Worm (Caenorhabditis elegans) whole organism, young adult: Measurements from ENCODE around the gene Y39B6A.3.

Source experiments
- B0019.2 ChIP-seq: fragments of 200-800 bp; sonication (Bioruptor generic); conservative IDR thresholded peaks from 2 replicates; pipeline ENCODE4 v1.3.6; 2022; ENCODE audit warnings: missing genetic modification reagents, missing genetic modification characterization, missing compliant biosample characterization
- B0336.3 ChIP-seq: fragments of 200-800 bp; sonication (Bioruptor generic); IDR thresholded peaks from 2 replicates; pipeline ENCODE4 v1.3.6; 2022; ENCODE audit warnings: missing genetic modification characterization, missing compliant biosample characterization
- C06A6.2 ChIP-seq: fragments of 200-800 bp; sonication (Bioruptor generic); conservative IDR thresholded peaks from 2 replicates; pipeline ENCODE4 v1.3.6; 2022; ENCODE audit warnings: missing genetic modification characterization, missing compliant biosample characterization
- C17E4.6 ChIP-seq: fragments of 200-800 bp; sonication (Bioruptor generic); IDR thresholded peaks from 2 replicates; pipeline ENCODE4 v1.3.6; 2022; ENCODE audit warnings: missing genetic modification reagents, missing genetic modification characterization, missing compliant biosample characterization
- F10E7.11 ChIP-seq: sonication (generic microtip); optimal IDR thresholded peaks from 2 replicates; lab custom pipeline; 2017; ENCODE audit warnings: mild to moderate bottlenecking, missing genetic modification characterization, moderate library complexity, missing compliant biosample characterization
- F22D6.2 ChIP-seq: sonication (generic microtip); optimal IDR thresholded peaks from 2 replicates; lab custom pipeline; 2016; ENCODE audit warnings: mild to moderate bottlenecking, missing genetic modification characterization, missing compliant biosample characterization
- F52B5.7 ChIP-seq: sonication (generic microtip); optimal IDR thresholded peaks from 2 replicates; lab custom pipeline; 2016; ENCODE audit warnings: mild to moderate bottlenecking, missing genetic modification characterization, missing compliant biosample characterization
- F57A8.1 ChIP-seq: fragments of 200-800 bp; sonication (Bioruptor generic); optimal IDR thresholded peaks from 2 replicates; lab custom pipeline; 2018; ENCODE audit warnings: mild to moderate bottlenecking, missing genetic modification characterization, moderate library complexity, missing compliant biosample characterization
- K11D2.4 ChIP-seq: fragments of 200-800 bp; sonication (Bioruptor generic); IDR thresholded peaks from 2 replicates; pipeline ENCODE4 v1.3.6; 2022; ENCODE audit warnings: missing genetic modification reagents, missing genetic modification characterization, missing compliant biosample characterization
- T26A5.8 ChIP-seq: sonication (generic microtip); optimal IDR thresholded peaks from 2 replicates; lab custom pipeline; 2016; ENCODE audit warnings: missing genetic modification characterization, missing compliant biosample characterization
- Y67H2A.10 ChIP-seq: fragments of 200-800 bp; sonication (Bioruptor generic); conservative IDR thresholded peaks from 2 replicates; pipeline ENCODE4 v1.3.6; 2022; ENCODE audit warnings: missing genetic modification reagents, missing genetic modification characterization, missing compliant biosample characterization
- Y79H2A.3 ChIP-seq: fragments of 200-800 bp; sonication (Bioruptor generic); conservative IDR thresholded peaks from 2 replicates; pipeline ENCODE4 v1.3.6; 2022; ENCODE audit warnings: missing genetic modification reagents, missing genetic modification characterization, missing compliant biosample characterization
- ZK185.1 ChIP-seq: sonication (generic microtip); optimal IDR thresholded peaks from 2 replicates; lab custom pipeline; 2016; ENCODE audit warnings: mild to moderate bottlenecking, missing genetic modification characterization, missing compliant biosample characterization; ENCODE audit not compliant: poor library complexity, severe bottlenecking
- akir-1 ChIP-seq: fragments of 200-800 bp; sonication (Bioruptor generic); optimal IDR thresholded peaks from 2 replicates; lab custom pipeline; 2018; ENCODE audit warnings: mild to moderate bottlenecking, missing genetic modification characterization, moderate library complexity, missing compliant biosample characterization
- aptf-2 ChIP-seq: fragments of 200-800 bp; sonication (Bioruptor generic); conservative IDR thresholded peaks from 2 replicates; pipeline ENCODE4 v1.3.6; 2022; ENCODE audit warnings: missing genetic modification reagents, missing genetic modification characterization, missing compliant biosample characterization
- atf-7 ChIP-seq: sonication (generic microtip); optimal IDR thresholded peaks from 2 replicates; lab custom pipeline; 2017; ENCODE audit warnings: mild to moderate bottlenecking, missing genetic modification characterization, missing compliant biosample characterization
- athp-1 ChIP-seq: sonication (generic microtip); optimal IDR thresholded peaks from 2 replicates; lab custom pipeline; 2017; ENCODE audit warnings: mild to moderate bottlenecking, missing genetic modification characterization, missing compliant biosample characterization
- attf-5 ChIP-seq: fragments of 200-800 bp; sonication (Bioruptor generic); optimal IDR thresholded peaks from 2 replicates; lab custom pipeline; 2018; ENCODE audit warnings: mild to moderate bottlenecking, missing genetic modification characterization, missing compliant biosample characterization
- cebp-2 ChIP-seq: fragments of 200-800 bp; sonication (Bioruptor generic); IDR thresholded peaks from 2 replicates; pipeline ENCODE4 v1.3.6; 2022; ENCODE audit warnings: missing genetic modification characterization, missing compliant biosample characterization
- dox-1 ChIP-seq: fragments of 200-800 bp; sonication (Bioruptor generic); IDR thresholded peaks from 2 replicates; pipeline ENCODE4 v1.3.6; 2022; ENCODE audit warnings: missing genetic modification reagents, missing genetic modification characterization, missing compliant biosample characterization
- egl-18 ChIP-seq: fragments of 200-800 bp; sonication (Bioruptor generic); IDR thresholded peaks from 2 replicates; pipeline ENCODE4 v1.3.6; 2022; ENCODE audit warnings: missing genetic modification reagents, missing genetic modification characterization, missing compliant biosample characterization
- egl-44 ChIP-seq: fragments of 200-800 bp; sonication (Bioruptor generic); IDR thresholded peaks from 2 replicates; pipeline ENCODE4 v1.3.6; 2022; ENCODE audit warnings: missing genetic modification reagents, missing genetic modification characterization, missing compliant biosample characterization
- egrh-3 ChIP-seq: fragments of 200-800 bp; sonication (Bioruptor generic); IDR thresholded peaks from 2 replicates; pipeline ENCODE4 v1.3.6; 2022; ENCODE audit warnings: missing genetic modification reagents, missing genetic modification characterization, missing compliant biosample characterization
- ekl-4 ChIP-seq: fragments of 200-800 bp; sonication (Bioruptor generic); IDR thresholded peaks from 2 replicates; pipeline ENCODE4 v1.3.6; 2022; ENCODE audit warnings: missing genetic modification reagents, missing genetic modification characterization, missing compliant biosample characterization
- ets-4 ChIP-seq: fragments of 200-800 bp; sonication (Bioruptor generic); optimal IDR thresholded peaks from 2 replicates; lab custom pipeline; 2018; ENCODE audit warnings: mild to moderate bottlenecking, missing genetic modification characterization, missing compliant biosample characterization
- hmg-1.2 ChIP-seq: fragments of 200-800 bp; sonication (Bioruptor generic); IDR thresholded peaks from 2 replicates; pipeline ENCODE4 v1.3.6; 2022; ENCODE audit warnings: missing genetic modification reagents, missing genetic modification characterization, missing compliant biosample characterization
- let-607 ChIP-seq, 2 experiments: fragments of 200-800 bp in 1 of 2; sonication (Bioruptor generic) in 1 of 2; sonication (generic microtip) in 1 of 2; optimal IDR thresholded peaks; 2 replicates each; lab custom pipeline; 2016 to 2018; ENCODE audit warnings: mild to moderate bottlenecking in 2 of 2, missing compliant biosample characterization in 2 of 2, missing genetic modification characterization in 2 of 2, moderate library complexity in 2 of 2, missing genotype in 1 of 2
- lin-40 ChIP-seq: sonication (generic microtip); optimal IDR thresholded peaks from 2 replicates; lab custom pipeline; 2016; ENCODE audit warnings: missing genetic modification characterization, mild to moderate bottlenecking, missing compliant biosample characterization, missing genotype, missing genetic modification reagents
- madf-3 ChIP-seq: fragments of 200-800 bp; sonication (Bioruptor generic); IDR thresholded peaks from 2 replicates; pipeline ENCODE4 v1.3.6; 2022; ENCODE audit warnings: missing genetic modification reagents, missing genetic modification characterization, missing compliant biosample characterization
- mel-28 ChIP-seq: sonication (generic microtip); optimal IDR thresholded peaks from 2 replicates; lab custom pipeline; 2016; ENCODE audit warnings: borderline replicate concordance, mild to moderate bottlenecking, missing genetic modification characterization, missing compliant biosample characterization
- nhr-120 ChIP-seq: fragments of 200-800 bp; sonication (Bioruptor generic); IDR thresholded peaks from 2 replicates; pipeline ENCODE4 v1.3.6; 2022; ENCODE audit warnings: missing genetic modification characterization, missing compliant biosample characterization
- nhr-27 ChIP-seq: fragments of 200-800 bp; sonication (Bioruptor generic); optimal IDR thresholded peaks from 2 replicates; lab custom pipeline; 2018; ENCODE audit warnings: mild to moderate bottlenecking, missing genetic modification characterization, moderate library complexity, missing compliant biosample characterization
- nhr-80 ChIP-seq: sonication (generic microtip); optimal IDR thresholded peaks from 2 replicates; lab custom pipeline; 2016; ENCODE audit warnings: missing genetic modification characterization, missing compliant biosample characterization
- nhr-90 ChIP-seq: sonication (generic microtip); optimal IDR thresholded peaks from 2 replicates; lab custom pipeline; 2016; ENCODE audit warnings: missing genotype, mild to moderate bottlenecking, missing genetic modification characterization, missing compliant biosample characterization
- rcor-1 ChIP-seq: fragments of 200-800 bp; sonication (Bioruptor generic); IDR thresholded peaks from 2 replicates; pipeline ENCODE4 v1.3.6; 2022; ENCODE audit warnings: missing genetic modification reagents, missing genetic modification characterization, missing compliant biosample characterization
- snpc-3.4 ChIP-seq: sonication (generic microtip); optimal IDR thresholded peaks from 2 replicates; lab custom pipeline; 2017; ENCODE audit warnings: missing genetic modification characterization, mild to moderate bottlenecking, missing compliant biosample characterization, antibody characterized with exemption, moderate library complexity, missing genotype, missing genetic modification reagents
- tbp1 ChIP-seq: fragments of 200-800 bp; sonication (Bioruptor generic); optimal IDR thresholded peaks from 2 replicates; lab custom pipeline; 2018; ENCODE audit warnings: mild to moderate bottlenecking, missing genetic modification characterization, missing compliant biosample characterization
- tlf-1 ChIP-seq: fragments of 200-800 bp; sonication (Bioruptor generic); optimal IDR thresholded peaks from 2 replicates; lab custom pipeline; 2018; ENCODE audit warnings: mild to moderate bottlenecking, missing genetic modification characterization, missing compliant biosample characterization
- unc-62 ChIP-seq: fragments of 150-350 bp; optimal IDR thresholded peaks from 2 replicates; lab custom pipeline; 2014; ENCODE audit warnings: missing biosample characterization, missing genetic modification reagents, missing genetic modification characterization
- ztf-18 ChIP-seq: sonication (generic microtip); optimal IDR thresholded peaks from 2 replicates; lab custom pipeline; 2016; ENCODE audit warnings: missing genotype, mild to moderate bottlenecking, missing genetic modification characterization, missing compliant biosample characterization
- ztf-3 ChIP-seq: fragments of 200-800 bp; sonication (Bioruptor generic); optimal IDR thresholded peaks from 2 replicates; lab custom pipeline; 2018; ENCODE audit warnings: mild to moderate bottlenecking, missing genetic modification characterization, missing compliant biosample characterization

The Y39B6A.3 gene

ce11 chrV:19217104-19217503 lies 27.3 kb upstream of the Y39B6A.3 start, which contains the start of gene srr-2:
Gene srr-2 (minus strand): TSS chrV:19217176.
- TF ChIP-seq snpc-3.4 (tag; lab: Kevin White, UChicago), result no peak
- no peak for TF ChIP-seq ets-4 (GFP tag; lab: Kevin White, UChicago)

- TF ChIP-seq madf-3 (GFP tag; lab: Robert Waterston, UW) (no peak), attf-5 (GFP tag; lab: Kevin White, UChicago) (peak; percentile 1), rcor-1 (GFP tag; lab: Robert Waterston, UW) (no peak), cebp-2 (GFP tag; lab: Robert Waterston, UW) (no peak), ztf-18 (tag; lab: Kevin White, UChicago) (peak; percentile 82), tlf-1 (GFP tag; lab: Kevin White, UChicago) (no peak), athp-1 (tag; lab: Kevin White, UChicago) (no peak), aptf-2 (no peak), T26A5.8 (tag; lab: Kevin White, UChicago) (no peak), F22D6.2 (tag; lab: Kevin White, UChicago) (peak; percentile 92), ZK185.1 (tag; lab: Kevin White, UChicago) (no peak), nhr-80 (peak; percentile 77)
Measured at ce11 chrV:19212354-19212753, 22.5 kb upstream of the Y39B6A.3 start.

ce11 chrV:19211795-19212194 lies 22.0 kb upstream of the Y39B6A.3 start, which contains the start of gene nhr-79:
Gene nhr-79 (minus strand): TSS chrV:19211895.
- no peak for TF ChIP-seq nhr-27 (tag; lab: Kevin White, UChicago)
- TF ChIP-seq hmg-1.2, result no peak
- TF ChIP-seq Y67H2A.10, result no peak
- TF ChIP-seq unc-62 (GFP tag; lab: Kevin White, UChicago), result no peak
- no peak for TF ChIP-seq akir-1 (GFP tag; lab: Kevin White, UChicago)
- TF ChIP-seq ztf-3 (GFP tag; lab: Kevin White, UChicago), result no peak
- TF ChIP-seq egrh-3 (GFP tag; lab: Robert Waterston, UW), result no peak
- no peak for TF ChIP-seq nhr-90 (tag; lab: Kevin White, UChicago)
- no peak for TF ChIP-seq mel-28 (tag; lab: Kevin White, UChicago)
- TF ChIP-seq let-607 (tag; optimal IDR thresholded peaks at IDR 0.05; lab: Kevin White, UChicago), result no peak
- no peak for TF ChIP-seq Y79H2A.3 (GFP tag; lab: Robert Waterston, UW)
- no peak for TF ChIP-seq F10E7.11 (tag; lab: Kevin White, UChicago)
- no peak for TF ChIP-seq nhr-120 (GFP tag; lab: Robert Waterston, UW)
- no peak for TF ChIP-seq F52B5.7 (tag; lab: Kevin White, UChicago)
- TF ChIP-seq F22D6.2 (tag; lab: Kevin White, UChicago), result no peak
- TF ChIP-seq C17E4.6, result no peak
- TF ChIP-seq ZK185.1 (tag; lab: Kevin White, UChicago), result no peak
- no peak for TF ChIP-seq egl-18

ce11 chrV:19206911-19207310 lies 17.1 kb upstream of the Y39B6A.3 start:
- peak; percentile 85 for TF ChIP-seq nhr-80
- no peak for TF ChIP-seq K11D2.4
- TF ChIP-seq let-607 (tag; optimal IDR thresholded peaks at IDR 0.05; lab: Kevin White, UChicago), result peak; percentile 42 to 71
- 0 out of 2 replicates have a peak, but pooled peaks have one; percentile 20 for TF ChIP-seq cebp-2 (GFP tag; lab: Robert Waterston, UW)

- TF ChIP-seq tbp1 (GFP tag; lab: Kevin White, UChicago), result no peak
- no peak for TF ChIP-seq ekl-4 (GFP tag; lab: Robert Waterston, UW)
- TF ChIP-seq T26A5.8 (tag; lab: Kevin White, UChicago), result no peak
- TF ChIP-seq C06A6.2, result no peak
- TF ChIP-seq egl-44, result 0 out of 2 replicates have a peak, but pooled peaks have one; percentile 32
- peak; percentile 52; the same call in 1 of the 2 replicates for TF ChIP-seq dox-1
- TF ChIP-seq F57A8.1 (GFP tag; lab: Kevin White, UChicago), result no peak
- peak; percentile 62 for TF ChIP-seq ets-4 (GFP tag; lab: Kevin White, UChicago)
- TF ChIP-seq tlf-1 (GFP tag; lab: Kevin White, UChicago), result peak; percentile 22
- peak; percentile 53; the same call in 1 of the 2 replicates for TF ChIP-seq B0336.3 (GFP tag; lab: Robert Waterston, UW)
- TF ChIP-seq let-607 (tag; optimal IDR thresholded peaks at IDR 0.05; lab: Kevin White, UChicago), result peak; percentile 59
- TF ChIP-seq atf-7 (tag; lab: Kevin White, UChicago), result peak; percentile 42
- TF ChIP-seq B0019.2, result no peak
- TF ChIP-seq nhr-80, result peak; percentile 75
- no peak for TF ChIP-seq mel-28 (tag; lab: Kevin White, UChicago)
- no peak for TF ChIP-seq lin-40 (tag; lab: Kevin White, UChicago)
Measured at ce11 chrV:19205450-19205849, 15.6 kb upstream of the Y39B6A.3 start.
